Worm (Caenorhabditis elegans): ENCODE measurements around the gene grl-10.

ce11 chrV:7774143-7774595, at the start of gene grl-10:
- TF ChIP-seq nhr-77 (tag; optimal IDR thresholded peaks at IDR 0.05) (no peak), mep-1 (tag; optimal IDR thresholded peaks at IDR 0.05) (no peak), mdl-1 (tag; optimal IDR thresholded peaks at IDR 0.05) (no peak), ama-1 (optimal IDR thresholded peaks at IDR 0.05) (no peak), dmd-6 (GFP tag; IDR thresholded peaks at IDR 0.05) (no peak), ceh-82 (tag; optimal IDR thresholded peaks at IDR 0.05) (no peak)
